Worm (Caenorhabditis elegans): ENCODE measurements around the gene K12H4.2.

The K12H4.2 gene

DNA sequence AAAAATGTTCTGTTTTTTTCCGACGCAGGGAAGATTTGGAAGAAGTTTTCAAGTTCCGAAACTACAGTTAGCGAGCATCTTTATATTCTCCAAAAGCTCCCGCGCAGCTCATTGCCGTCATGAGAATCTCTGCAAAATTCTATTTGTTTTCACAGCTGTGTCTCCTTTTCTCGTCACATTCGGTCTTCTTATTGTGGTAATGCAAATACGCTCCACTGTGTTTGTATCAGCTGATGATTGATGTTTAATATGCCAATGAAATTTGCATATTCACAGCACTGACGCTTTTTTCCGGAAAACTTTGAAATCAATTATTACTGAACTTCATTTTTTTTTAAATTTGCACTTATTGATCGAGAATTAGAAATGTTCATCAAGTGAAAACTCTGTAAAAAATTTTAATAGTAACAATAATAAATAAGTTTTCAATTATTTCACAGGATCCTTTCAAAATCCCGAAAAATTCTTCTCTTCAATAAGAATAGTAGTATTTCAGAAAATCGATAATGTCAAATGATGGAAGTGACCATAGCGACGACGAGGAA lies 45.6 kb downstream of the K12H4.2 start, which contains the start of gene K06H7.2 (continued):
- TF ChIP-seq ceh-9 (tag; optimal IDR thresholded peaks at IDR 0.05) (no peak), R02D3.7 (tag; optimal IDR thresholded peaks at IDR 0.05) (no peak), nhr-43 (tag; optimal IDR thresholded peaks at IDR 0.05; ENCODE audit: poor library complexity, severe bottlenecking) (no peak), nhr-28 (tag; optimal IDR thresholded peaks at IDR 0.05) (no peak), egl-27 (tag; optimal IDR thresholded peaks at IDR 0.05) (no peak), nfya-1 (tag; optimal IDR thresholded peaks at IDR 0.05; ENCODE audit: insufficient read depth) (peak; percentile 69), pha-4 (tag; optimal IDR thresholded peaks at IDR 0.05) (peak; percentile 83), tbx-2 (tag; optimal IDR thresholded peaks at IDR 0.05) (no peak), hmg-11 (tag; optimal IDR thresholded peaks at IDR 0.05) (peak; percentile 20), nhr-25 (tag; optimal IDR thresholded peaks at IDR 0.05) (peak; percentile 23), ceh-16 (tag; optimal IDR thresholded peaks at IDR 0.05) (no peak), jun-1 (tag; optimal IDR thresholded peaks at IDR 0.05) (no peak), nhr-67 (tag; optimal IDR thresholded peaks at IDR 0.05) (no peak), unc-62 (GFP tag; optimal IDR thresholded peaks at IDR 0.05) (no peak), ztf-4 (tag; optimal IDR thresholded peaks at IDR 0.05) (no peak), skn-1 (tag; optimal IDR thresholded peaks at IDR 0.05) (peak; percentile 44), fkh-10 (GFP tag; optimal IDR thresholded peaks at IDR 0.05) (no peak), snpc-4 (tag; optimal IDR thresholded peaks at IDR 0.05) (peak; percentile 68), nhr-12 (tag; optimal IDR thresholded peaks at IDR 0.05) (no peak), lsy-12 (tag; optimal IDR thresholded peaks at IDR 0.05) (no peak), egl-5 (tag; optimal IDR thresholded peaks at IDR 0.05) (peak; percentile 87)

Data from whole organism, L3 larva.